Worm (Caenorhabditis elegans) whole organism, mixed stage, embryonic: ENCODE measurements around the gene sec-3.
A peak's percentile ranks its signal among the peaks of the same experiment; 100 is the strongest.

Experiments used
- ceh-39 ChIP-seq: fragments of 150-350 bp; optimal IDR thresholded peaks from 2 replicates; lab custom pipeline; 2014; ENCODE audit warnings: missing biosample characterization, missing genetic modification characterization
- ceh-43 ChIP-seq: fragments of 200-800 bp; sonication (Bioruptor generic); optimal IDR thresholded peaks from 2 replicates; lab custom pipeline; 2018; ENCODE audit warnings: mild to moderate bottlenecking, missing genetic modification characterization, moderate library complexity, missing compliant biosample characterization
- ceh-83 ChIP-seq: fragments of 200-800 bp; sonication (Bioruptor generic); optimal IDR thresholded peaks from 2 replicates; lab custom pipeline; 2018; ENCODE audit warnings: mild to moderate bottlenecking, missing genetic modification characterization, missing compliant biosample characterization
- ces-1 ChIP-seq: fragments of 150-350 bp; optimal IDR thresholded peaks from 2 replicates; lab custom pipeline; 2014; ENCODE audit warnings: missing biosample characterization, missing genetic modification reagents, missing genetic modification characterization
- drap-1 ChIP-seq: fragments of 200-800 bp; sonication (Bioruptor generic); optimal IDR thresholded peaks from 3 replicates; lab custom pipeline; 2018; ENCODE audit warnings: mild to moderate bottlenecking, missing genetic modification characterization, missing compliant biosample characterization
- elt-1 ChIP-seq: sonication (generic microtip); optimal IDR thresholded peaks from 2 replicates; lab custom pipeline; 2017; ENCODE audit warnings: missing genetic modification characterization, mild to moderate bottlenecking, missing compliant biosample characterization, antibody characterized with exemption, moderate library complexity, borderline replicate concordance; ENCODE audit not compliant: insufficient read depth
- elt-3 ChIP-seq: fragments of 150-350 bp; optimal IDR thresholded peaks from 2 replicates; lab custom pipeline; 2014; ENCODE audit warnings: missing biosample characterization, missing genetic modification characterization
- flh-1 ChIP-seq: fragments of 200-800 bp; sonication (Bioruptor generic); optimal IDR thresholded peaks from 2 replicates; lab custom pipeline; 2018; ENCODE audit warnings: mild to moderate bottlenecking, missing genetic modification characterization, moderate library complexity, missing compliant biosample characterization
- ham-2 ChIP-seq: fragments of 200-800 bp; sonication (Bioruptor generic); optimal IDR thresholded peaks from 2 replicates; lab custom pipeline; 2018; ENCODE audit warnings: mild to moderate bottlenecking, missing genetic modification characterization, missing compliant biosample characterization
- hlh-1 ChIP-seq: fragments of 150-350 bp; optimal IDR thresholded peaks from 2 replicates; lab custom pipeline; 2014; ENCODE audit warnings: missing biosample characterization, missing genetic modification reagents, missing genetic modification characterization
- lin-13 ChIP-seq: fragments of 150-350 bp; optimal IDR thresholded peaks from 2 replicates; lab custom pipeline; 2014; ENCODE audit warnings: missing biosample characterization, missing genetic modification characterization
- lsy-2 ChIP-seq: fragments of 150-350 bp; optimal IDR thresholded peaks from 2 replicates; lab custom pipeline; 2014; ENCODE audit warnings: missing biosample characterization, missing genetic modification characterization
- mab-5 ChIP-seq: fragments of 150-350 bp; optimal IDR thresholded peaks from 2 replicates; lab custom pipeline; 2014; ENCODE audit warnings: missing biosample characterization, missing genetic modification characterization
- mep-1 ChIP-seq: fragments of 150-350 bp; optimal IDR thresholded peaks from 2 replicates; lab custom pipeline; 2017; ENCODE audit warnings: missing biosample characterization, missing genetic modification reagents, missing genetic modification characterization, inconsistent platforms
- mls-2 ChIP-seq: sonication (generic microtip); optimal IDR thresholded peaks from 2 replicates; lab custom pipeline; 2016; ENCODE audit warnings: mild to moderate bottlenecking, missing genetic modification characterization, moderate library complexity, missing compliant biosample characterization
- nhr-12 ChIP-seq: fragments of 150-350 bp; optimal IDR thresholded peaks from 2 replicates; lab custom pipeline; 2014; ENCODE audit warnings: missing biosample characterization, missing genetic modification characterization
- nhr-2 ChIP-seq: fragments of 150-350 bp; optimal IDR thresholded peaks from 2 replicates; lab custom pipeline; 2014; ENCODE audit warnings: missing biosample characterization, missing genetic modification characterization
- nhr-237 ChIP-seq: fragments of 150-350 bp; optimal IDR thresholded peaks from 2 replicates; lab custom pipeline; 2014; ENCODE audit warnings: missing biosample characterization, missing genetic modification characterization
- nhr-28 ChIP-seq: fragments of 150-350 bp; optimal IDR thresholded peaks from 2 replicates; lab custom pipeline; 2014; ENCODE audit warnings: missing biosample characterization, missing genetic modification characterization
- nhr-76 ChIP-seq: sonication (generic microtip); optimal IDR thresholded peaks from 2 replicates; lab custom pipeline; 2017; ENCODE audit warnings: missing biosample characterization, missing genetic modification characterization
- pha-4 ChIP-seq: fragments of 150-350 bp; optimal IDR thresholded peaks from 2 replicates; lab custom pipeline; 2018; ENCODE audit warnings: missing biosample characterization, missing genetic modification reagents, missing genetic modification characterization
- snpc-4 ChIP-seq: fragments of 150-350 bp; optimal IDR thresholded peaks from 2 replicates; lab custom pipeline; 2014; ENCODE audit warnings: missing biosample characterization, missing genetic modification characterization
- sptf-1 ChIP-seq: sonication (generic microtip); optimal IDR thresholded peaks from 2 replicates; lab custom pipeline; 2017; ENCODE audit warnings: mild to moderate bottlenecking, missing genetic modification characterization, moderate library complexity, missing compliant biosample characterization
- tbx-8 ChIP-seq: fragments of 200-800 bp; sonication (Bioruptor generic); optimal IDR thresholded peaks from 2 replicates; lab custom pipeline; 2018; ENCODE audit warnings: mild to moderate bottlenecking, missing genetic modification characterization, moderate library complexity, missing compliant biosample characterization
- unc-120 ChIP-seq: sonication (generic microtip); optimal IDR thresholded peaks from 2 replicates; lab custom pipeline; 2017; ENCODE audit warnings: missing genetic modification characterization, missing compliant biosample characterization; ENCODE audit not compliant: poor library complexity, severe bottlenecking
- unc-39 ChIP-seq: fragments of 150-350 bp; optimal IDR thresholded peaks from 2 replicates; lab custom pipeline; 2014; ENCODE audit warnings: missing biosample characterization, missing genetic modification characterization
- unc-62 ChIP-seq: fragments of 150-350 bp; optimal IDR thresholded peaks from 2 replicates; lab custom pipeline; 2014; ENCODE audit warnings: missing biosample characterization, missing genetic modification reagents, missing genetic modification characterization
- zip-8 ChIP-seq: fragments of 150-350 bp; optimal IDR thresholded peaks from 2 replicates; lab custom pipeline; 2014; ENCODE audit warnings: missing biosample characterization, missing genetic modification characterization
- ztf-11 ChIP-seq: fragments of 150-350 bp; optimal IDR thresholded peaks from 2 replicates; lab custom pipeline; 2014; ENCODE audit warnings: missing biosample characterization, missing genetic modification characterization

Gene sec-3

DNA sequence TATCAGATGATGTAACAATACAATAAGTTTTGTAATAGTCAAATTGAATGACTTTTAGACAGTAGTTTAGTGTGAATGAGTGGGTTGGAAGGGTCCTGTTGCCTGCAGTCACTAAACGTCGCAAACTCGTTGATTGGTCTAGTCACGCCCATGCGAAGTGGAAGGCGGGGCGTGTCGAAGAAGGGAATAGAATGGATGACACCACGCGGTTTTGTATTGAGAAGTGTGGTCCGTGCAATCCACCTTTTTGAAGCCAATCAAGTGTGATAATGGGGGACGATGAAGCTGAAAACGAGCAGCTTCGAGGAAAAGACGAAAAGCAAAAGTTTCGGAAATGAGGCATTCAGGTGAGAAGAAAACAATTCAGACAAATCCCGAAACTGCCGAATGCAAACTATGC lies 29.3 kb downstream of the sec-3 start, which contains the start of gene ceh-31:
ceh-31 (minus strand) TSS at position 101 of the 400 bp plus-strand sequence.
- TF ChIP-seq ham-2 (GFP tag; lab: Kevin White, UChicago) (no peak), mls-2 (no peak)

DNA sequence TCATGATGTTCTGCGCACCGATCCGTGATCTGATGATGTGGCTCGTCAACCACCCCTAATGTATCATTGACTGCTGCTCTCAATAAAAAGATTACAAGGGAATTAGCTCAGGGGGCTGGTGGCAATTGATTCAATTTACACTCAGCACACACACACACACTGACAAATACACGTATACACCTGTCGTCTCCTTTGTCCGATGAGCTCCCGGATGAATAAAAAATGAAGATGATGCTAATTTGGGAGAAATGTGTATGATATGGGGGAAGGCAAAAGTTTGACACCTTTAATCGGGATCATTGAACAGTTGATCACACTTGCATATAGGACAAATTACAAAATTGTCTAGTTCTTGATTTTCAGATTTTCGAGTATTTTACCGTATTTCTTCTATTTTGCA lies 32.6 kb downstream of the sec-3 start:
- TF ChIP-seq ceh-83 (no peak), ces-1 (GFP tag; lab: Kevin White, UChicago) (peak; percentile 48)

DNA sequence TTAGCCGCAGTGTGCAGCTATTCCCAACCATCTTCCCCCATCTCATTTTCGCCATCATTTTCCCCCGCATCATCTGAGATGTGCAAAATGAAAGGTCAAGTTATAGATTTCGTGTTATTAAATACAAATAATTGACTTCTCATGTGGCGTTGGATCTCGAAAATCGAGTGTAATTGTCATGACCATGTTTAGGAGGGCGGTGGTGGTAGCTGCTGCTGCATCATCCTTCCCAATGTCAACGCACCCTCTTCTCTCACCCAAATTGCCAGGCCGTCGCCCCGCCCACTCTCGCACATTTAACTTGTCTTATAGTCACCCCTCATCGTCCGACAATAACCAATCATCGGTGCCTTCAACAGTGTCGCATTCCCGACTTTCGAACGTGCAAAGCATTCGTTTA lies 36.4 kb downstream of the sec-3 start, which contains the start of gene ceh-30:
ceh-30 (plus strand) TSS at position 301 of the 400 bp plus-strand sequence.
- no peak for TF ChIP-seq pha-4 (tag; lab: Kevin White, UChicago)
- TF ChIP-seq hlh-1 (tag; lab: Kevin White, UChicago), result no peak
- TF ChIP-seq snpc-4, result no peak
- TF ChIP-seq unc-39 (tag; lab: Kevin White, UChicago), result no peak
- no peak for TF ChIP-seq drap-1 (GFP tag; lab: Kevin White, UChicago)
- no peak for TF ChIP-seq tbx-8
- TF ChIP-seq, all 35 proteins: peak for 0

DNA sequence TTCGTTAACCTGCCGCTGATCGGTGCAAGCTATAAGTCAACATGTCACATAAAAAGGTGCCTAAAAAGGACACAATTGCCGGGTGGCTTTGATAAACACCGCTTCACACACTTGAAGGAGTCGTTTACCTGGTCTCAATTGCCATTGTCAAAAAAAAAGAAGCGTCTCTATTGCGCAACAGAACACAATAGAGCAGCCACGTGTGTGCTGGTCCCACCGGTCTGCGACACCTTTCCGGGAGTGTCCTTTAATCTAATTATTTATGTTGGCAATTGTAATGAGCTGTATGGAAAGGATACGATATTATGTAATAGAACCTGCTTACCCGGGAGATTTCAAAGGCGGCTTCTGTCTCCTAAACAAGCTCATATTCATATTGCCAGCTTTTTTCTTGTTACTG lies 38.0 kb downstream of the sec-3 start:
- TF ChIP-seq nhr-28 (no peak), zip-8 (peak; percentile 55), nhr-2 (tag; lab: Kevin White, UChicago) (peak; percentile 75)
- TF ChIP-seq, all 35 proteins: peak for 2

DNA sequence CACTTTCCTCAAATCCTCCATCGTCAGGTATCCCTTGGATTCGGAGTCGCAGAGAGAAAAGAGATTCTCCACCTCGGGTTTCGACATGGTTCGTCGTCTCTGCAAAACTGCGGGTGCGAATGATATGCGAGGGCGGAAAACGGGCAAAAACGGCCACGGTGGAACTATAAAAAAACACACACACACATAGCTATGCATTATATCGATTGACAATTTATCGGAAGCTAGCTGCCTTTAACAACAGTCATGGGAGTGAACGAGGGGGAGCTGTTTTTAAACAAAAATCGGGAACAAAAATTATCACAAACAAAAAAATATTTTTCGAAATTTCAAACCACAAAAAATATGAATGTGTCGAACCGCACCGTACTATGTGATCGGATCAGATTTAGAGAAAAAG lies 40.4 kb downstream of the sec-3 start, which contains the start of gene rsef-1:
rsef-1 (minus strand) TSS at position 101 of the 400 bp plus-strand sequence.
- no peak for TF ChIP-seq nhr-76 (tag; lab: Kevin White, UChicago)
- no peak for TF ChIP-seq nhr-237
- no peak for TF ChIP-seq unc-62
- TF ChIP-seq snpc-4, result no peak
- TF ChIP-seq ceh-39 (tag; lab: Kevin White, UChicago), result no peak
- TF ChIP-seq mls-2, result no peak
- TF ChIP-seq mab-5, result no peak
- TF ChIP-seq elt-3, result no peak
- no peak for TF ChIP-seq unc-120 (tag; lab: Kevin White, UChicago)
- TF ChIP-seq lin-13, result no peak
- no peak for TF ChIP-seq ceh-43 (GFP tag; lab: Kevin White, UChicago)
- TF ChIP-seq unc-39 (tag; lab: Kevin White, UChicago), result no peak
- no peak for TF ChIP-seq ces-1 (GFP tag; lab: Kevin White, UChicago)
- TF ChIP-seq elt-1 (tag; lab: Kevin White, UChicago), result no peak
- no peak for TF ChIP-seq ceh-83
- no peak for TF ChIP-seq sptf-1 (tag; lab: Kevin White, UChicago)
- TF ChIP-seq mep-1, result no peak
- no peak for TF ChIP-seq lsy-2
- TF ChIP-seq, all 35 proteins: peak for 0

DNA sequence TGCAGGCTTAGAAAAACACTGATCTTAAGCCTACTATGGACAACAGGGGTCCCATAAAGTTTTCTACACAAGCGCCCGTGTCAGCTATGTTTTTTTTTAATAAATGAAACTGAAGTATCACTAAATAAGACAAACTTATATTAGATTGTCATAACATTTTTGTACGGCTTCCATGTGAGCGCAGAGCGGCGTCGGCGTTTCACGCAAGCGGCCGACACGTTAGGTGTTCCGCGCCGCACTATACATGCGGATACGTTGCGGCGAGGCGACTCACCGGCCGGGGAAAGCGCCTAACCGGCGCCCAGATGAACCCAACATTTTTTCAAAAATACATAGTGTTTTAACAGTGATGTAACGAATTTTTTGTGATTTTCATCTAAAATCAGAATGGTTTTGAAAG lies 42.0 kb downstream of the sec-3 start:
- TF ChIP-seq snpc-4 (no peak), mls-2 (no peak)

DNA sequence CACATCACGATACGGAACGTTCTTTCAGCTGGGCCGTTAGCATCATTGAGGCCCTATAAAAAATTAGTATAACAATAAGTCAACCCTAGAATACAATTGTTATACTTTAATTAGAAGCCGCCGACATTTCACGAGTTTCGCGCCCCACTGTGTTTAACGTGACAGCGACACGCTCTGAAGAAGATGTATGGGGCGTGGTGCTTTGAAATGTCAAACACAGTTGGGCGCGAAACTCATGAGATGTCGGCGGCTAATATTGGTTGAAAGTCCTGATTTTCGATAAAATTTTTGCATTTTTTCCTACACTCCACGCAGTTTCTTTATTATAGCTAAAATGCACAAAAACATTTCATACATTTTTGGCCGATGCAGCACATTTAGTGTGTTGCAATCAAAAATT lies 43.6 kb downstream of the sec-3 start:
- no peak for TF ChIP-seq nhr-2 (tag; lab: Kevin White, UChicago)
- TF ChIP-seq flh-1 (GFP tag; lab: Kevin White, UChicago), result no peak
- no peak for TF ChIP-seq unc-62
- no peak for TF ChIP-seq sptf-1 (tag; lab: Kevin White, UChicago)
- no peak for TF ChIP-seq elt-1 (tag; lab: Kevin White, UChicago)
- TF ChIP-seq ceh-43 (GFP tag; lab: Kevin White, UChicago), result no peak
- no peak for TF ChIP-seq lsy-2
- TF ChIP-seq ceh-39 (tag; lab: Kevin White, UChicago), result no peak
- no peak for TF ChIP-seq mab-5
- TF ChIP-seq ztf-11, result no peak
- no peak for TF ChIP-seq nhr-12
- no peak for TF ChIP-seq nhr-28
